Worm (Caenorhabditis elegans) whole organism, early embryonic: Measurements from ENCODE around the gene C27H5.2.

ENCODE experiments used
- F13C5.2 ChIP-seq: sonication (generic microtip); optimal IDR thresholded peaks from 2 replicates; lab custom pipeline; 2017; ENCODE audit warnings: mild to moderate bottlenecking, missing genetic modification characterization, inconsistent platforms, missing compliant biosample characterization
- ama-1 ChIP-seq: fragments of 150-350 bp; optimal IDR thresholded peaks from 2 replicates; lab custom pipeline; 2014
- ceh-36 ChIP-seq: sonication (generic microtip); optimal IDR thresholded peaks from 2 replicates; lab custom pipeline; 2016; ENCODE audit warnings: missing genetic modification characterization, inconsistent platforms, missing compliant biosample characterization
- flt-1 ChIP-seq: fragments of 200-800 bp; sonication (Bioruptor generic); IDR thresholded peaks from 2 replicates; pipeline ENCODE4 v1.3.6; 2022; ENCODE audit warnings: missing genetic modification characterization, missing compliant biosample characterization
- hmbx-1 ChIP-seq: sonication (generic microtip); optimal IDR thresholded peaks from 2 replicates; lab custom pipeline; 2016; ENCODE audit warnings: mild to moderate bottlenecking, missing genetic modification characterization, missing compliant biosample characterization
- hnd-1 ChIP-seq: sonication (generic microtip); optimal IDR thresholded peaks from 2 replicates; lab custom pipeline; 2016; ENCODE audit warnings: missing genetic modification characterization, missing compliant biosample characterization
- pes-1 ChIP-seq: fragments of 200-800 bp; sonication (Bioruptor generic); IDR thresholded peaks from 2 replicates; pipeline ENCODE4 v1.3.6; 2022; ENCODE audit warnings: missing genetic modification reagents, missing genetic modification characterization, missing compliant biosample characterization
- scrt-1 ChIP-seq: fragments of 200-800 bp; sonication (Bioruptor generic); IDR thresholded peaks from 2 replicates; pipeline ENCODE4 v1.3.6; 2022; ENCODE audit warnings: missing genetic modification characterization, missing compliant biosample characterization
- tbx-11 ChIP-seq: fragments of 200-800 bp; sonication (Bioruptor generic); IDR thresholded peaks from 2 replicates; pipeline ENCODE4 v1.3.6; 2022; ENCODE audit warnings: missing genetic modification characterization, missing compliant biosample characterization
- tbx-37 ChIP-seq: fragments of 200-800 bp; sonication (Bioruptor generic); conservative IDR thresholded peaks from 2 replicates; pipeline ENCODE4 v1.3.6; 2022; ENCODE audit warnings: missing genetic modification reagents, missing genetic modification characterization, missing compliant biosample characterization

ce11 chrII:7187110-7187509, 31.7 kb downstream of the C27H5.2 start, which contains the start of gene C27H5.6:
- no peak for TF ChIP-seq hmbx-1 (tag; lab: Kevin White, UChicago)
- no peak for TF ChIP-seq ama-1 (lab: Kevin White, UChicago)
- no peak for TF ChIP-seq pes-1 (GFP tag; lab: Robert Waterston, UW)
- TF ChIP-seq flt-1 (GFP tag; lab: Robert Waterston, UW): no peak
- no peak for TF ChIP-seq tbx-37 (GFP tag; lab: Robert Waterston, UW)
- no peak for TF ChIP-seq hnd-1 (tag; lab: Kevin White, UChicago)
- no peak for TF ChIP-seq scrt-1 (GFP tag; lab: Robert Waterston, UW)
- TF ChIP-seq tbx-11 (GFP tag; lab: Robert Waterston, UW): no peak
- TF ChIP-seq F13C5.2 (tag; lab: Kevin White, UChicago): no peak
- TF ChIP-seq ceh-36 (tag; lab: Kevin White, UChicago): no peak
